Fruit fly (Drosophila melanogaster): ENCODE data around the gene CG34334.

The CG34334 gene

dm6 chrX:22872512-22872911 is at the start of gene CG34334:
Gene CG34334 (plus strand): TSS chrX:22872812.
- no peak for TF ChIP-seq CTCF (optimal IDR thresholded peaks at IDR 0.05)

- TF ChIP-seq CG8478 (optimal IDR thresholded peaks at IDR 0.05) (no peak), CTCF (optimal IDR thresholded peaks at IDR 0.05) (peak; percentile 92 to 96)
These were observed 47.9 kb upstream of the CG34334 start for dm6 chrX:22824669-22825068.

- TF ChIP-seq CG8478 (optimal IDR thresholded peaks at IDR 0.05) (no peak), CTCF (optimal IDR thresholded peaks at IDR 0.05) (no peak)
These were observed 42.1 kb upstream of the CG34334 start for dm6 chrX:22830509-22830908.

- TF ChIP-seq CTCF (optimal IDR thresholded peaks at IDR 0.05), result no peak
These were observed 40.5 kb upstream of the CG34334 start, which contains the start of gene CG42346 for dm6 chrX:22832099-22832498. Gene CG42346 (plus strand): TSS chrX:22832399.

dm6 chrX:22833534-22833933 is 39.1 kb upstream of the CG34334 start:
- TF ChIP-seq CG8478 (optimal IDR thresholded peaks at IDR 0.05) (no peak), CTCF (optimal IDR thresholded peaks at IDR 0.05) (no peak)

dm6 chrX:22836438-22836837 is 36.2 kb upstream of the CG34334 start:
- TF ChIP-seq CTCF (optimal IDR thresholded peaks at IDR 0.05) (no peak), CG8478 (optimal IDR thresholded peaks at IDR 0.05) (no peak)

dm6 chrX:22837338-22837737 is 35.3 kb upstream of the CG34334 start:
- no peak for TF ChIP-seq CG8478 (optimal IDR thresholded peaks at IDR 0.05)
- TF ChIP-seq CTCF (optimal IDR thresholded peaks at IDR 0.05), result no peak

- no peak for TF ChIP-seq CG8478 (optimal IDR thresholded peaks at IDR 0.05)
These were observed 34.2 kb upstream of the CG34334 start for dm6 chrX:22838405-22838804.

- no peak for TF ChIP-seq CG8478 (optimal IDR thresholded peaks at IDR 0.05)
- TF ChIP-seq CTCF (optimal IDR thresholded peaks at IDR 0.05), result no peak
These were observed 26.2 kb upstream of the CG34334 start for dm6 chrX:22846393-22846792.

dm6 chrX:22847247-22847646 is 25.4 kb upstream of the CG34334 start:
- TF ChIP-seq CG8478 (optimal IDR thresholded peaks at IDR 0.05) (no peak), CTCF (optimal IDR thresholded peaks at IDR 0.05) (no peak)

dm6 chrX:22851289-22851688 is 21.3 kb upstream of the CG34334 start:
- TF ChIP-seq CTCF (optimal IDR thresholded peaks at IDR 0.05), result no peak
- no peak for TF ChIP-seq CG8478 (optimal IDR thresholded peaks at IDR 0.05)

- TF ChIP-seq CTCF (optimal IDR thresholded peaks at IDR 0.05), result no peak
These were observed 17.5 kb upstream of the CG34334 start, which contains the start of gene fog for dm6 chrX:22854994-22855708. Gene fog (minus strand): TSS chrX:22855194.

- TF ChIP-seq CG8478 (optimal IDR thresholded peaks at IDR 0.05) (no peak), CTCF (optimal IDR thresholded peaks at IDR 0.05) (no peak)
These were observed 14.5 kb upstream of the CG34334 start for dm6 chrX:22858076-22858475.

- no peak for TF ChIP-seq CG8478 (optimal IDR thresholded peaks at IDR 0.05)
- no peak for TF ChIP-seq CTCF (optimal IDR thresholded peaks at IDR 0.05)
These were observed 13.3 kb upstream of the CG34334 start for dm6 chrX:22859286-22859685.

dm6 chrX:22917886-22918285 is 45.3 kb downstream of the CG34334 start:
- TF ChIP-seq CTCF (optimal IDR thresholded peaks at IDR 0.05), result no peak
- TF ChIP-seq CG8478 (optimal IDR thresholded peaks at IDR 0.05), result no peak

Data from S2 (cell line).